Worm (Caenorhabditis elegans) whole organism, late embryonic: ENCODE results near the gene F13A2.5.

Experiments used
- ama-1 ChIP-seq: fragments of 150-350 bp; optimal IDR thresholded peaks from 2 replicates; lab custom pipeline; 2014
- ceh-14 ChIP-seq: sonication (generic microtip); optimal IDR thresholded peaks from 2 replicates; lab custom pipeline; 2016; ENCODE audit warnings: missing genotype, missing genetic modification characterization, missing compliant biosample characterization
- dve-1 ChIP-seq: sonication (generic microtip); optimal IDR thresholded peaks from 2 replicates; lab custom pipeline; 2017; ENCODE audit warnings: antibody characterized with exemption, mild to moderate bottlenecking, missing genetic modification characterization, missing compliant biosample characterization
- fax-1 ChIP-seq: sonication (generic microtip); optimal IDR thresholded peaks from 2 replicates; lab custom pipeline; 2016; ENCODE audit warnings: missing genotype, missing genetic modification characterization, missing compliant biosample characterization
- fkh-6 ChIP-seq: sonication (generic microtip); optimal IDR thresholded peaks from 2 replicates; lab custom pipeline; 2016; ENCODE audit warnings: missing genetic modification characterization, missing compliant biosample characterization
- madf-2 ChIP-seq: sonication (generic microtip); optimal IDR thresholded peaks from 2 replicates; lab custom pipeline; 2017; ENCODE audit warnings: missing genetic modification characterization, missing compliant biosample characterization
- nfya-1 ChIP-seq: sonication (generic microtip); optimal IDR thresholded peaks from 2 replicates; lab custom pipeline; 2017; ENCODE audit warnings: missing genetic modification characterization, mild to moderate bottlenecking, missing compliant biosample characterization, antibody characterized with exemption, moderate library complexity
- nhr-11 ChIP-seq: fragments of 150-350 bp; optimal IDR thresholded peaks from 2 replicates; lab custom pipeline; 2014; ENCODE audit warnings: missing biosample characterization, missing genetic modification characterization
- pag-3 ChIP-seq: sonication (generic microtip); optimal IDR thresholded peaks from 2 replicates; lab custom pipeline; 2016; ENCODE audit warnings: missing compliant biosample characterization, missing genetic modification characterization, borderline replicate concordance
- pqm-1 ChIP-seq: sonication (generic microtip); optimal IDR thresholded peaks from 2 replicates; lab custom pipeline; 2016; ENCODE audit warnings: missing genetic modification characterization, missing compliant biosample characterization
- unc-3 ChIP-seq, 2 experiments: fragments of 200-800 bp in 1 of 2; sonication (Bioruptor generic) in 1 of 2; sonication (generic microtip) in 1 of 2; conservative IDR thresholded peaks in 1 of 2; optimal IDR thresholded peaks in 1 of 2; 2 replicates each; pipeline versions ENCODE4 v1.3.6 to Lab custom; 2016 to 2022; ENCODE audit warnings: missing compliant biosample characterization in 2 of 2, missing genetic modification characterization in 2 of 2, missing genetic modification reagents in 1 of 2
- unc-86 ChIP-seq: sonication (generic microtip); optimal IDR thresholded peaks from 2 replicates; lab custom pipeline; 2016; ENCODE audit warnings: missing genetic modification characterization, missing compliant biosample characterization

- no peak for TF ChIP-seq fkh-6 (tag; lab: Kevin White, UChicago)
- TF ChIP-seq ama-1 = no peak
- no peak for TF ChIP-seq unc-3 (GFP tag; conservative IDR thresholded peaks at IDR 0.05; lab: Robert Waterston, UW)
- no peak for TF ChIP-seq unc-3 (tag; optimal IDR thresholded peaks at IDR 0.05; lab: Kevin White, UChicago)
- no peak for TF ChIP-seq ceh-14 (tag; lab: Kevin White, UChicago)
- TF ChIP-seq pqm-1 = no peak
- TF ChIP-seq madf-2 (tag; lab: Kevin White, UChicago) = no peak
- no peak for TF ChIP-seq nhr-11 (tag; lab: Kevin White, UChicago)
- no peak for TF ChIP-seq nfya-1 (tag; lab: Kevin White, UChicago)
- TF ChIP-seq dve-1 = no peak
- TF ChIP-seq unc-86 (tag; lab: Kevin White, UChicago) = no peak
- no peak for TF ChIP-seq pag-3
- TF ChIP-seq fax-1 = no peak
Observed at ce11 chrV:4447637-4448036, 45.9 kb upstream of the F13A2.5 start.
